Worm (Caenorhabditis elegans) whole organism, young adult: ENCODE measurements around the gene Y46H3A.5.

Experiments used
- F23B12.7 ChIP-seq: sonication (generic microtip); optimal IDR thresholded peaks from 2 replicates; lab custom pipeline; 2017; ENCODE audit warnings: missing genetic modification characterization, mild to moderate bottlenecking, missing compliant biosample characterization, antibody characterized with exemption, moderate library complexity; ENCODE audit not compliant: insufficient read depth
- F39B2.1 ChIP-seq: fragments of 200-800 bp; sonication (Bioruptor generic); IDR thresholded peaks from 2 replicates; pipeline ENCODE4 v1.3.6; 2022; ENCODE audit warnings: missing genetic modification reagents, missing genetic modification characterization, missing compliant biosample characterization
- F49E8.2 ChIP-seq: sonication (generic microtip); optimal IDR thresholded peaks from 3 replicates; lab custom pipeline; 2017; ENCODE audit warnings: missing genetic modification characterization, mild to moderate bottlenecking, missing compliant biosample characterization, antibody characterized with exemption, moderate library complexity; ENCODE audit not compliant: insufficient read depth
- attf-3 ChIP-seq: fragments of 200-800 bp; sonication (Bioruptor generic); conservative IDR thresholded peaks from 2 replicates; pipeline ENCODE4 v1.3.6; 2022; ENCODE audit warnings: missing genetic modification reagents, missing genetic modification characterization, missing compliant biosample characterization
- chd-7 ChIP-seq: sonication (generic microtip); optimal IDR thresholded peaks from 2 replicates; lab custom pipeline; 2016; ENCODE audit warnings: mild to moderate bottlenecking, missing genetic modification characterization, moderate library complexity, missing compliant biosample characterization
- dpl-1 ChIP-seq: fragments of 150-350 bp; optimal IDR thresholded peaks from 2 replicates; lab custom pipeline; 2014; ENCODE audit warnings: missing biosample characterization, missing genetic modification reagents, missing genetic modification characterization
- nhr-179 ChIP-seq: sonication (generic microtip); optimal IDR thresholded peaks from 2 replicates; lab custom pipeline; 2016; ENCODE audit warnings: mild to moderate bottlenecking, missing genetic modification characterization, missing compliant biosample characterization
- snpc-4 ChIP-seq, 5 experiments: fragments of 150-350 bp in 1 of 5; sonication (generic microtip) in 4 of 5; optimal IDR thresholded peaks; 2 replicates each; lab custom pipeline; 2014 to 2018; ENCODE audit warnings: missing genetic modification characterization in 5 of 5, missing biosample characterization in 3 of 5, antibody characterized with exemption in 2 of 5, mild to moderate bottlenecking in 2 of 5, missing compliant biosample characterization in 2 of 5, missing genotype in 2 of 5, moderate library complexity in 2 of 5, missing genetic modification reagents in 1 of 5
- tbp1 ChIP-seq: fragments of 200-800 bp; sonication (Bioruptor generic); optimal IDR thresholded peaks from 2 replicates; lab custom pipeline; 2018; ENCODE audit warnings: mild to moderate bottlenecking, missing genetic modification characterization, missing compliant biosample characterization
- ztf-6 ChIP-seq: fragments of 200-800 bp; sonication (Bioruptor generic); IDR thresholded peaks from 2 replicates; pipeline ENCODE4 v1.3.6; 2022; ENCODE audit warnings: missing genetic modification reagents, missing genetic modification characterization, missing compliant biosample characterization

- TF ChIP-seq tbp1, result no peak
- TF ChIP-seq chd-7 (tag; lab: Kevin White, UChicago), result no peak
- TF ChIP-seq snpc-4 (GFP tag; optimal IDR thresholded peaks at IDR 0.05; lab: Kevin White, UChicago), result no peak
- TF ChIP-seq snpc-4 (tag; optimal IDR thresholded peaks at IDR 0.05; lab: Kevin White, UChicago), result no peak
- TF ChIP-seq F39B2.1 (GFP tag; lab: Robert Waterston, UW), result no peak
- TF ChIP-seq ztf-6, result no peak
- TF ChIP-seq attf-3 (GFP tag; lab: Robert Waterston, UW), result no peak
- no peak for TF ChIP-seq dpl-1 (GFP tag; lab: Kevin White, UChicago)
- TF ChIP-seq F23B12.7 (tag; lab: Kevin White, UChicago), result no peak
- no peak for TF ChIP-seq F49E8.2 (tag; lab: Kevin White, UChicago)
- no peak for TF ChIP-seq nhr-179 (tag; lab: Kevin White, UChicago)
Measured at ce11 chrV:1779994-1780393, 34.7 kb downstream of the Y46H3A.5 start.
